Worm (Caenorhabditis elegans) whole organism, young adult: ENCODE data around the gene hphd-1.

Experiments used
- C06A6.2 ChIP-seq: fragments of 200-800 bp; sonication (Bioruptor generic); conservative IDR thresholded peaks from 2 replicates; pipeline ENCODE4 v1.3.6; 2022; ENCODE audit warnings: missing genetic modification characterization, missing compliant biosample characterization
- bed-1 ChIP-seq: fragments of 200-800 bp; sonication (Bioruptor generic); IDR thresholded peaks from 2 replicates; pipeline ENCODE4 v1.3.6; 2022; ENCODE audit warnings: missing genetic modification reagents, missing genetic modification characterization, missing compliant biosample characterization
- madf-10 ChIP-seq: sonication (generic microtip); optimal IDR thresholded peaks from 2 replicates; lab custom pipeline; 2016; ENCODE audit warnings: mild to moderate bottlenecking, missing genetic modification characterization, missing compliant biosample characterization

DNA sequence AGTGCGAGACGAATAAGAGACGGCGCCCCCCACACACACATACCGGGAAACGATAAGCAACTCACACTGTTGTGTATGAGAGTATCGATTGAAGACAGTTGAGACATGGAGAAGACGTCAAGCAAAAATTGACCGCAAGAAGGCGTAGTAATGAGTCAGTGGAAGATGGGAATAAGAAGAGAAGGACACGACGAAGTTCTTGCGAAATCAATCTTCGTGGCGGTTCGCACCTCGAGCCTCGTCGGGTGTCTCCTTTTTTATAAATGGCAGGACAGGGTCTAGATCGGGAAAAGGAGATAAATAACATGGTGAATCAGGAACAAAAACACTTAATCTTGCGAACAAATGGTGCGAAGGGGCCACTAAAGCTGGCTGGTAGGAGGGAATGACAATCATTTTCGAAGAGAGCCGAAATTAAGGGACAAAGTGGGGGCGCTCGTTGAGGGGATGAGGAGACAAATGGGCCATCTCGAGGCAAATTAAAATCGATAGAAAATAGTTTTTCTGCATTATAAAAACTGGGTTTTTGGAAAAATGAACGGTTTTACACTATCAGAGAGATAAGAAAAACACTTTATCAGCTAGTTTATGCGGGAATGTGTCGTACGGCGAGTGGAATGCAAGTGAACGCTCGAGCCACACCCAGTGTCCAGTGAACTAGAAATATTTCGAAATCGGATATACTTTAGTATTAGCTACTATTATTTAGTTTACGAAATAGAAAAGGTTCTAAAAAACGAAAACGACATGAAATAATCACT, 33.1 kb upstream of the hphd-1 start:
- TF ChIP-seq bed-1 (GFP tag; lab: Robert Waterston, UW) = no peak
- TF ChIP-seq C06A6.2 (GFP tag; lab: Robert Waterston, UW) = no peak
- TF ChIP-seq madf-10 (tag; lab: Kevin White, UChicago) = no peak
